Fruit fly (Drosophila melanogaster): ENCODE measurements around the gene CG3246.

dm6 chr2L:3435086-3435485, 26.7 kb downstream of the CG3246 start:
- no peak for TF ChIP-seq HHEX (GFP tag; optimal IDR thresholded peaks at IDR 0.05)
- TF ChIP-seq CG2202 (tag; optimal IDR thresholded peaks at IDR 0.05): no peak
- no peak for TF ChIP-seq C15 (GFP tag; IDR thresholded peaks at IDR 0.05)
- no peak for TF ChIP-seq B-H2 (GFP tag; optimal IDR thresholded peaks at IDR 0.05)
- peak; percentile 24; the same call in 1 of the 2 replicates for TF ChIP-seq CG11696 (GFP tag; IDR thresholded peaks at IDR 0.05)
- TF ChIP-seq toy (GFP tag; IDR thresholded peaks at IDR 0.05): no peak
- TF ChIP-seq CoRest (tag; optimal IDR thresholded peaks at IDR 0.05): peak; percentile 13
- no peak for TF ChIP-seq CG6765 (GFP tag; optimal IDR thresholded peaks at IDR 0.05)
- no peak for TF ChIP-seq usp (GFP tag; optimal IDR thresholded peaks at IDR 0.05)
- no peak for TF ChIP-seq CG8478 (optimal IDR thresholded peaks at IDR 0.05)
- no peak for TF ChIP-seq Hmx (GFP tag; optimal IDR thresholded peaks at IDR 0.05)
